Worm (Caenorhabditis elegans) whole organism, L1 larva: ENCODE measurements around the gene dvc-1.

Experiments
- blmp-1 ChIP-seq: fragments of 150-350 bp; optimal IDR thresholded peaks from 2 replicates; lab custom pipeline; 2014; ENCODE audit warnings: missing biosample characterization, missing genetic modification characterization
- ceh-82 ChIP-seq, 3 experiments: fragments of 150-350 bp in 1 of 3; sonication (generic microtip) in 2 of 3; optimal IDR thresholded peaks; 2 replicates each; lab custom pipeline; 2014 to 2017; ENCODE audit warnings: missing biosample characterization in 3 of 3, missing genetic modification characterization in 3 of 3
- ceh-88 ChIP-seq: fragments of 200-800 bp; sonication (Bioruptor generic); IDR thresholded peaks from 2 replicates; pipeline ENCODE4 v1.3.6; 2022; ENCODE audit warnings: missing genetic modification characterization, missing compliant biosample characterization
- ceh-90 ChIP-seq: sonication (generic microtip); optimal IDR thresholded peaks from 2 replicates; lab custom pipeline; 2016; ENCODE audit warnings: missing genetic modification characterization, missing compliant biosample characterization
- dpl-1 ChIP-seq, 3 experiments: fragments of 150-350 bp in 2 of 3; sonication (generic microtip) in 1 of 3; optimal IDR thresholded peaks; 2 replicates each; lab custom pipeline; 2014 to 2017; ENCODE audit warnings: missing biosample characterization in 3 of 3, missing genetic modification characterization in 3 of 3, missing genetic modification reagents in 3 of 3
- dsc-1 ChIP-seq: sonication (generic microtip); optimal IDR thresholded peaks from 2 replicates; lab custom pipeline; 2016; ENCODE audit warnings: mild to moderate bottlenecking, missing genetic modification characterization, missing compliant biosample characterization
- efl-1 ChIP-seq, 4 experiments: fragments of 150-350 bp; optimal IDR thresholded peaks in 3 of 4; peaks in 1 of 4; 1 replicate in 1 of 4; 2 replicates in 3 of 4; lab custom pipeline; 2014; ENCODE audit warnings: missing biosample characterization in 2 of 4, missing genetic modification characterization in 2 of 4, missing genetic modification reagents in 2 of 4
- efl-3 ChIP-seq: fragments of 200-800 bp; sonication (Bioruptor generic); optimal IDR thresholded peaks from 2 replicates; lab custom pipeline; 2018; ENCODE audit warnings: mild to moderate bottlenecking, missing genetic modification characterization, missing compliant biosample characterization
- egl-27 ChIP-seq, 2 experiments: fragments of 150-350 bp in 1 of 2; sonication (generic microtip); optimal IDR thresholded peaks; 3 replicates each; lab custom pipeline; 2017 to 2018; ENCODE audit warnings: missing biosample characterization in 2 of 2, missing genetic modification characterization in 2 of 2, missing genetic modification reagents in 2 of 2
- elt-3 ChIP-seq, 6 experiments: fragments of 150-350 bp in 1 of 6; sonication (generic microtip); optimal IDR thresholded peaks; 2 replicates each; lab custom pipeline; 2017 to 2018; ENCODE audit warnings: missing biosample characterization in 6 of 6, missing genetic modification characterization in 6 of 6, inconsistent platforms in 1 of 6
- fkh-4 ChIP-seq: sonication (generic microtip); optimal IDR thresholded peaks from 2 replicates; lab custom pipeline; 2016; ENCODE audit warnings: missing compliant biosample characterization, missing genetic modification characterization, borderline replicate concordance
- fkh-8 ChIP-seq: sonication (generic microtip); optimal IDR thresholded peaks from 2 replicates; lab custom pipeline; 2016; ENCODE audit warnings: mild to moderate bottlenecking, missing genetic modification characterization, missing compliant biosample characterization
- fos-1 ChIP-seq: fragments of 150-350 bp; optimal IDR thresholded peaks from 2 replicates; lab custom pipeline; 2014; ENCODE audit warnings: missing biosample characterization, missing genetic modification characterization
- grh-1 ChIP-seq: fragments of 200-800 bp; sonication (Bioruptor generic); IDR thresholded peaks from 2 replicates; pipeline ENCODE4 v1.3.6; 2022; ENCODE audit warnings: missing genetic modification reagents, missing genetic modification characterization, missing compliant biosample characterization
- hlh-17 ChIP-seq: fragments of 200-800 bp; sonication (Bioruptor generic); optimal IDR thresholded peaks from 2 replicates; lab custom pipeline; 2018; ENCODE audit warnings: missing genetic modification characterization, mild to moderate bottlenecking, missing compliant biosample characterization, moderate library complexity, borderline replicate concordance
- irx-1 ChIP-seq: sonication (generic microtip); optimal IDR thresholded peaks from 2 replicates; lab custom pipeline; 2016; ENCODE audit warnings: missing genetic modification characterization, missing compliant biosample characterization
- isw-1 ChIP-seq: fragments of 200-800 bp; sonication (Bioruptor generic); IDR thresholded peaks from 2 replicates; pipeline ENCODE4 v1.3.6; 2022; ENCODE audit warnings: missing genetic modification characterization, missing compliant biosample characterization
- lin-14 ChIP-seq: fragments of 200-800 bp; sonication (Bioruptor generic); optimal IDR thresholded peaks from 2 replicates; lab custom pipeline; 2018; ENCODE audit warnings: mild to moderate bottlenecking, missing genetic modification characterization, moderate library complexity, missing compliant biosample characterization
- lsy-2 ChIP-seq, 2 experiments: fragments of 150-350 bp; optimal IDR thresholded peaks; 2 replicates each; lab custom pipeline; 2014; ENCODE audit warnings: missing biosample characterization in 2 of 2, missing genetic modification characterization in 2 of 2
- mab-9 ChIP-seq: fragments of 200-800 bp; sonication (Bioruptor generic); IDR thresholded peaks from 2 replicates; pipeline ENCODE4 v1.3.6; 2022; ENCODE audit warnings: missing genetic modification reagents, missing genetic modification characterization, missing compliant biosample characterization
- mep-1 ChIP-seq: fragments of 150-350 bp; optimal IDR thresholded peaks from 2 replicates; lab custom pipeline; 2014; ENCODE audit warnings: missing biosample characterization, missing genetic modification characterization
- nhr-12 ChIP-seq: sonication (generic microtip); optimal IDR thresholded peaks from 2 replicates; lab custom pipeline; 2017; ENCODE audit warnings: missing biosample characterization, missing genetic modification characterization
- nhr-19 ChIP-seq: fragments of 200-800 bp; sonication (Bioruptor generic); conservative IDR thresholded peaks from 2 replicates; pipeline ENCODE4 v1.3.6; 2022; ENCODE audit warnings: missing genetic modification characterization, missing compliant biosample characterization
- nhr-20 ChIP-seq: sonication (generic microtip); optimal IDR thresholded peaks from 2 replicates; lab custom pipeline; 2016; ENCODE audit warnings: mild to moderate bottlenecking, missing genetic modification characterization, missing compliant biosample characterization
- nhr-28 ChIP-seq: fragments of 150-350 bp; optimal IDR thresholded peaks from 2 replicates; lab custom pipeline; 2014; ENCODE audit warnings: missing biosample characterization, missing genetic modification characterization
- nhr-47 ChIP-seq: sonication (generic microtip); optimal IDR thresholded peaks from 2 replicates; lab custom pipeline; 2016; ENCODE audit warnings: mild to moderate bottlenecking, missing genetic modification characterization, moderate library complexity, missing compliant biosample characterization
- nhr-76 ChIP-seq: sonication (generic microtip); optimal IDR thresholded peaks from 2 replicates; lab custom pipeline; 2017; ENCODE audit warnings: missing biosample characterization, missing genetic modification characterization
- nhr-85 ChIP-seq: sonication (generic microtip); peaks from one replicate; lab custom pipeline; 2016; ENCODE audit warnings: missing genetic modification characterization, inconsistent platforms, missing compliant biosample characterization
- nhr-90 ChIP-seq: sonication (generic microtip); optimal IDR thresholded peaks from 2 replicates; lab custom pipeline; 2016; ENCODE audit warnings: mild to moderate bottlenecking, missing genetic modification characterization, missing compliant biosample characterization; ENCODE audit not compliant: poor library complexity
- pax-3 ChIP-seq: fragments of 200-800 bp; sonication (Bioruptor generic); optimal IDR thresholded peaks from 2 replicates; lab custom pipeline; 2018; ENCODE audit warnings: mild to moderate bottlenecking, missing genetic modification characterization, moderate library complexity, missing compliant biosample characterization
- rnt-1 ChIP-seq: sonication (generic microtip); optimal IDR thresholded peaks from 2 replicates; lab custom pipeline; 2016; ENCODE audit warnings: mild to moderate bottlenecking, missing genetic modification characterization, moderate library complexity, missing compliant biosample characterization
- snu-23 ChIP-seq: sonication (generic microtip); optimal IDR thresholded peaks from 2 replicates; lab custom pipeline; 2016; ENCODE audit warnings: missing genetic modification characterization, missing compliant biosample characterization
- sup-37 ChIP-seq: fragments of 200-800 bp; sonication (Bioruptor generic); optimal IDR thresholded peaks from 2 replicates; lab custom pipeline; 2018; ENCODE audit warnings: mild to moderate bottlenecking, missing genetic modification characterization, missing compliant biosample characterization
- unc-130 ChIP-seq: fragments of 150-350 bp; optimal IDR thresholded peaks from 2 replicates; lab custom pipeline; 2017; ENCODE audit warnings: missing biosample characterization, missing genetic modification characterization, inconsistent platforms
- unc-62 ChIP-seq: fragments of 150-350 bp; optimal IDR thresholded peaks from 2 replicates; lab custom pipeline; 2014; ENCODE audit warnings: missing biosample characterization, missing genetic modification reagents, missing genetic modification characterization
- unc-98 ChIP-seq: fragments of 200-800 bp; sonication (Bioruptor generic); IDR thresholded peaks from 2 replicates; pipeline ENCODE4 v1.3.6; 2022; ENCODE audit warnings: missing genetic modification characterization, missing compliant biosample characterization
- vab-15 ChIP-seq: sonication (generic microtip); optimal IDR thresholded peaks from 2 replicates; lab custom pipeline; 2017; ENCODE audit warnings: missing genotype, mild to moderate bottlenecking, missing genetic modification characterization, missing compliant biosample characterization
- zag-1 ChIP-seq: fragments of 150-350 bp; optimal IDR thresholded peaks from 2 replicates; lab custom pipeline; 2014; ENCODE audit warnings: missing biosample characterization, missing genetic modification characterization
- zip-4 ChIP-seq: fragments of 200-800 bp; sonication (Bioruptor generic); optimal IDR thresholded peaks from 2 replicates; lab custom pipeline; 2018; ENCODE audit warnings: mild to moderate bottlenecking, missing genetic modification characterization, moderate library complexity, missing compliant biosample characterization

Gene dvc-1

DNA sequence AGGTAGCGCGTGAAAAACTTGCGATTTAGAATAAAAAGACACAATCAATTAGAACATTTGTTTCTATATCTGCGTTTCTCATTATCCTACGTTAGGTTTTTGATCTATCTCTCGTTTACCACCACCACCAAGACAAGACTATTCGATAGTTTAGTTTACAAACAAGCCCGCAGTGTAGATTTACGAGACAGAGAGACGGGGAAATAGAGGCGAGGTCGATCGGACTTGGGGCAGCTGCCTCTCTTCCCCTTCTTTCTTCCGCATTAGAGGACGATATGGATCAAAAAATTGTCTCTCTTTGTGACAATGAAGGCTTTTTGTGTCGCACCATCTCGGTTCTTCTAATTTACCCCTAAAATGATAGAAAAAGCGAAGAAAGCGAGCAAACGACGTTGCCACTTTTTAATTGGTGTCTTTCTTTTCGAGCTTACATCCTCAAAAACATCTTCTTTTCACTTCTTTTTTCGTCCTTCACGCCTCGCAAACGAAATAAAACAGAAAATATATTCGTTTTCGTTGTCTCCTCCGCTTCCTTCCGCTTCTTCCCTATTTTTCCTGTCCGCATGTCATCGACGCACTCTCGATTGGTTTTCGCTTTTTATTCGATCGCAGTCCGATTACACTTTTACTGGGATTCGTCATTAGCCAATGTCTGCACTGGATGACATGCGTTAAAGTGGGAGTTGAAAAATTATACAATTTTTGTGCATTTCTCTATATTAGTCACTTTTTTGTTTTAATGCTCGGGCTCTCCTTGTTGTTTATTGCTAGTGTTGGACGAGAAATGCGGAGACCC is 42.5 kb upstream of the dvc-1 start:
- TF ChIP-seq nhr-20, result peak; percentile 62
- peak in 1 of 6 experiments; percentile 27 for TF ChIP-seq elt-3 (tag; optimal IDR thresholded peaks at IDR 0.05; lab: Kevin White, UChicago)
- TF ChIP-seq blmp-1 (tag; lab: Kevin White, UChicago), result peak; percentile 97
- no peak for TF ChIP-seq unc-98 (GFP tag; lab: Robert Waterston, UW)
- TF ChIP-seq sup-37, result no peak
- TF ChIP-seq irx-1 (tag; lab: Kevin White, UChicago), result peak; percentile 21
- TF ChIP-seq mep-1 (tag; lab: Kevin White, UChicago), result peak; percentile 66
- TF ChIP-seq fkh-8 (tag; lab: Kevin White, UChicago), result no peak
- TF ChIP-seq lin-14 (GFP tag; lab: Kevin White, UChicago), result peak; percentile 78
- TF ChIP-seq ceh-82 (tag; optimal IDR thresholded peaks at IDR 0.05; lab: Kevin White, UChicago), result peak in 1 of 3 experiments; percentile 8
- peak in 1 of 3 experiments; percentile 9 for TF ChIP-seq dpl-1 (GFP tag; optimal IDR thresholded peaks at IDR 0.05; lab: Kevin White, UChicago)
- peak; percentile 46 for TF ChIP-seq snu-23
- peak in 1 of 2 experiments; percentile 11 for TF ChIP-seq lsy-2 (tag; optimal IDR thresholded peaks at IDR 0.05; lab: Kevin White, UChicago)
- TF ChIP-seq unc-130, result peak; percentile 5
- peak; percentile 3 to 19 for TF ChIP-seq efl-1 (optimal IDR thresholded peaks at IDR 0.05; lab: Kevin White, UChicago)
- TF ChIP-seq efl-1 (GFP tag; optimal IDR thresholded peaks at IDR 0.05 in 1 of 2; lab: Kevin White, UChicago), result no peak
- TF ChIP-seq nhr-85 (tag; lab: Kevin White, UChicago), result peak; percentile 37
- TF ChIP-seq rnt-1 (tag; lab: Kevin White, UChicago), result peak; percentile 16
- no peak for TF ChIP-seq grh-1 (GFP tag; lab: Robert Waterston, UW)
- no peak for TF ChIP-seq zag-1 (tag; lab: Kevin White, UChicago)
- TF ChIP-seq, all 84 proteins: peak for 14

DNA sequence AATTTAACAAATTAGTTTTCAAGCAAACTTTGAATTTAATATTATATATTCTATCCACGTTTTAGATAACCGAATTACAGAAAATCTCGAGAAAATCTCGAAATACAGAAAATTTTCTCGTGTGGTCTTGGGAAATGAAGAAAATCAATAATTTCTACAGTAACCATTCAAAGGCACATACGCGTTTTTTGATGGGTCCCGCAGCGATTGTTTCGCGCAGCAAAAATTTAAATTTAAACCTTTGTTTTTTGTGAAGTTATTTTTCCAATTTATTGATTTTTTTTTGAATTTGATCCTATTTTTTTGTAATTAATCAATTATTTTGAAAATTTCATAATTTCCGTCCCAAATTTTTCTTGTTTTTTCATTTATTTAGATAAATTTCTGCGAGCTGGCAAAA is 40.4 kb upstream of the dvc-1 start:
- TF ChIP-seq hlh-17 (GFP tag; lab: Kevin White, UChicago), result no peak
- no peak for TF ChIP-seq unc-62 (GFP tag; lab: Kevin White, UChicago)
- TF ChIP-seq grh-1 (GFP tag; lab: Robert Waterston, UW), result no peak
- TF ChIP-seq, all 84 proteins: peak for 0

DNA sequence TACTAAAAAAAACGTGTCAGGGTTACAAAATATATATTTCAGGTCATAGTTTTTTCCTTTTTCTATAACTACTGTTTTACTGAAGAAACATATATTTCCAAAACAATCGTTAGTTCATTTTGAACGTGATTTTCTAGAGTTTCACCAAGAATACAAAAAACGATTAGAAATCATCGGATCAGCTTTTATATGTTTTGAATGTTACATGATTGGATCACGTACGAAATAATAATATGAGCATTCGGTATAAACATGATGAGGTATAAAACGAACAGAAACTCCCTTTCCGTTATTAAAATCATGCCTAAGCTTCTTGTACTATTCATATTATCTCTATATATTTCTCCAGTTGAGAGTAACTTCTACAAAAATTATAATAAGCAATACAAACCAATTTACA is 33.7 kb upstream of the dvc-1 start, which contains the start of gene clec-223:
TSS of gene clec-223 (plus strand) at position 301 of the 400 bp plus-strand sequence.
- TF ChIP-seq ceh-88 (GFP tag; lab: Robert Waterston, UW) (no peak), fkh-8 (tag; lab: Kevin White, UChicago) (no peak), ceh-90 (no peak), fos-1 (tag; lab: Kevin White, UChicago) (no peak), nhr-47 (no peak), dsc-1 (tag; lab: Kevin White, UChicago) (no peak), zip-4 (no peak), nhr-76 (tag; lab: Kevin White, UChicago) (no peak)

DNA sequence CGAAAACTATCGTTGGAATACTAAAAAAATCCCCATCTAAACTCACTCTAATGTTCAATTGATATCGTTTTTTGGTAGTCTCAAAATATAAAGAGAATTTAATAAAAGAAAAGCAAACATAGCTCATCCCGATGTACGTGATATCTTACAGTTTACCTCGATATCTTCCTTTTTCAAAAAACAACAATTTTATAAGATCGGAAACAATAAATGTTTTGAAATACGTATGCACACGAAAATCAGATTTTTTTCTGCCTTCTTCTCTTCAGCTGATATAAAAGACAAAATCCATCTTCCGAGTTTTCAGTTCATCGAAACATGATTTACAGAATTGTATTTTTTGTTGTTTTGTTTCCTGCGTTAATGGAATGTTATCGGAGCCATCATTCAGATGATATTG is 31.9 kb upstream of the dvc-1 start, which contains the start of gene clec-222:
TSS of gene clec-222 (plus strand) at position 301 of the 400 bp plus-strand sequence.
- TF ChIP-seq mab-9 (no peak), vab-15 (tag; lab: Kevin White, UChicago) (no peak), blmp-1 (tag; lab: Kevin White, UChicago) (no peak), fkh-8 (tag; lab: Kevin White, UChicago) (no peak), unc-62 (GFP tag; lab: Kevin White, UChicago) (no peak), nhr-90 (tag; lab: Kevin White, UChicago) (no peak), elt-3 (tag; optimal IDR thresholded peaks at IDR 0.05; lab: Kevin White, UChicago) (no peak), pax-3 (no peak), nhr-12 (no peak), fkh-4 (tag; lab: Kevin White, UChicago) (no peak), irx-1 (tag; lab: Kevin White, UChicago) (no peak), nhr-28 (no peak), nhr-19 (GFP tag; lab: Robert Waterston, UW) (no peak), isw-1 (GFP tag; lab: Robert Waterston, UW) (no peak), efl-3 (no peak), egl-27 (tag; optimal IDR thresholded peaks at IDR 0.05; lab: Kevin White, UChicago) (no peak)
